Fruit fly (Drosophila melanogaster) whole organism, embryonic: ENCODE measurements around the gene CG32554.

Experiments used
- Abd-B ChIP-seq: fragments of 200-800 bp; sonication (Bioruptor generic); optimal IDR thresholded peaks from 2 replicates; lab custom pipeline; 2018; ENCODE audit warnings: missing biosample characterization, mild to moderate bottlenecking, missing genetic modification characterization, moderate library complexity
- CG10147 ChIP-seq: fragments of 200-800 bp; sonication (Bioruptor generic); optimal IDR thresholded peaks from 2 replicates; lab custom pipeline; 2019; ENCODE audit warnings: missing biosample characterization, mild to moderate bottlenecking, missing genetic modification characterization, moderate library complexity
- CG10366 ChIP-seq: fragments of 200-800 bp; sonication (Bioruptor generic); IDR thresholded peaks from 2 replicates; pipeline ENCODE4 v1.3.6; 2022; ENCODE audit warnings: missing biosample characterization, missing genetic modification characterization
- CG10959 ChIP-seq: fragments of 200-800 bp; sonication (Bioruptor generic); IDR thresholded peaks from 2 replicates; pipeline ENCODE4 v1.3.6; 2022; ENCODE audit warnings: missing biosample characterization, missing genetic modification characterization
- CG10979 ChIP-seq: fragments of 200-800 bp; sonication (Bioruptor generic); optimal IDR thresholded peaks from 2 replicates; lab custom pipeline; 2018; ENCODE audit warnings: missing biosample characterization, mild to moderate bottlenecking, missing genetic modification characterization, moderate library complexity
- CG11695 ChIP-seq: fragments of 200-800 bp; sonication (Bioruptor generic); IDR thresholded peaks from 3 replicates; pipeline ENCODE4 v1.3.6; 2022; ENCODE audit warnings: missing biosample characterization, missing genetic modification characterization
- CG13775 ChIP-seq: fragments of 200-800 bp; sonication (Bioruptor generic); optimal IDR thresholded peaks from 3 replicates; lab custom pipeline; 2017; ENCODE audit warnings: missing biosample characterization, mild to moderate bottlenecking, missing genetic modification characterization
- CG15073 ChIP-seq: fragments of 200-800 bp; sonication (Bioruptor generic); optimal IDR thresholded peaks from 2 replicates; lab custom pipeline; 2016; ENCODE audit warnings: missing biosample characterization, missing genetic modification characterization
- CG17328 ChIP-seq: fragments of 200-800 bp; sonication (Bioruptor generic); IDR thresholded peaks from 2 replicates; pipeline ENCODE4 v1.3.6; 2022; ENCODE audit warnings: missing biosample characterization, missing genetic modification characterization
- CG31388 ChIP-seq: fragments of 200-800 bp; sonication (Bioruptor generic); optimal IDR thresholded peaks from 2 replicates; lab custom pipeline; 2016; ENCODE audit warnings: missing biosample characterization, missing genetic modification characterization
- CG3163 ChIP-seq: fragments of 200-800 bp; sonication (Bioruptor generic); optimal IDR thresholded peaks from 3 replicates; lab custom pipeline; 2016; ENCODE audit warnings: missing biosample characterization, missing genetic modification characterization
- CG6683 ChIP-seq: fragments of 200-800 bp; sonication (Bioruptor generic); optimal IDR thresholded peaks from 2 replicates; lab custom pipeline; 2017; ENCODE audit warnings: missing biosample characterization, mild to moderate bottlenecking, missing genetic modification characterization, missing genetic modification reagents
- CG6791 ChIP-seq: fragments of 200-800 bp; sonication (Bioruptor generic); IDR thresholded peaks from 3 replicates; pipeline ENCODE4 v1.3.6; 2022; ENCODE audit warnings: missing biosample characterization, missing genetic modification characterization; ENCODE audit not compliant: partially characterized antibody
- CG7556 ChIP-seq: fragments of 200-800 bp; sonication (Bioruptor generic); optimal IDR thresholded peaks from 2 replicates; lab custom pipeline; 2017; ENCODE audit warnings: missing biosample characterization, mild to moderate bottlenecking, missing genetic modification characterization
- CG8089 ChIP-seq: fragments of 200-800 bp; sonication (Bioruptor generic); optimal IDR thresholded peaks from 3 replicates; lab custom pipeline; 2016; ENCODE audit warnings: missing biosample characterization, missing genetic modification characterization
- CG8359 ChIP-seq: fragments of 200-800 bp; sonication (Bioruptor generic); optimal IDR thresholded peaks from 2 replicates; lab custom pipeline; 2017; ENCODE audit warnings: missing biosample characterization, mild to moderate bottlenecking, missing genetic modification characterization, borderline replicate concordance
- D ChIP-seq, 2 experiments: fragments of 200-800 bp in 1 of 2; fragments of >200 bp in 1 of 2; sonication (Bioruptor generic) in 1 of 2; optimal IDR thresholded peaks; 2 replicates in 1 of 2; 3 replicates in 1 of 2; lab custom pipeline; 2017; ENCODE audit warnings: mild to moderate bottlenecking in 1 of 2, missing biosample characterization in 1 of 2, missing genetic modification characterization in 1 of 2, missing genetic modification reagents in 1 of 2
- ERR ChIP-seq: fragments of 200-800 bp; sonication (Bioruptor generic); optimal IDR thresholded peaks from 2 replicates; lab custom pipeline; 2016; ENCODE audit warnings: missing biosample characterization, missing genetic modification characterization
- Fer2 ChIP-seq: fragments of 200-800 bp; sonication (Bioruptor generic); optimal IDR thresholded peaks from 2 replicates; lab custom pipeline; 2018; ENCODE audit warnings: missing biosample characterization, mild to moderate bottlenecking, missing genetic modification characterization, moderate library complexity
- Fer3 ChIP-seq: fragments of 200-800 bp; sonication (Bioruptor generic); optimal IDR thresholded peaks from 2 replicates; lab custom pipeline; 2018; ENCODE audit warnings: missing biosample characterization, mild to moderate bottlenecking, missing genetic modification characterization, moderate library complexity
- HLH3B ChIP-seq: fragments of 200-800 bp; sonication (Bioruptor generic); IDR thresholded peaks from 2 replicates; pipeline ENCODE4 v1.3.6; 2022; ENCODE audit warnings: missing biosample characterization, missing genetic modification characterization
- NK7.1 ChIP-seq: fragments of 200-800 bp; sonication (Bioruptor generic); optimal IDR thresholded peaks from 3 replicates; lab custom pipeline; 2016; ENCODE audit warnings: missing biosample characterization, missing genetic modification characterization
- Sry-β ChIP-seq: fragments of 200-800 bp; sonication (Bioruptor generic); optimal IDR thresholded peaks from 2 replicates; lab custom pipeline; 2018; ENCODE audit warnings: missing biosample characterization, mild to moderate bottlenecking, missing genetic modification characterization, moderate library complexity
- Usf ChIP-seq: fragments of 200-800 bp; sonication (Bioruptor generic); optimal IDR thresholded peaks from 2 replicates; lab custom pipeline; 2017; ENCODE audit warnings: missing genotype, missing biosample characterization, missing genetic modification characterization
- ac ChIP-seq: fragments of 200-800 bp; sonication (Bioruptor generic); optimal IDR thresholded peaks from 3 replicates; lab custom pipeline; 2017; ENCODE audit warnings: missing biosample characterization, mild to moderate bottlenecking, missing genetic modification characterization
- al ChIP-seq: fragments of 200-800 bp; sonication (Bioruptor generic); IDR thresholded peaks from 2 replicates; pipeline ENCODE4 v1.3.6; 2022; ENCODE audit warnings: missing biosample characterization, missing genetic modification characterization
- amos ChIP-seq: fragments of 200-800 bp; sonication (Bioruptor generic); IDR thresholded peaks from 2 replicates; pipeline ENCODE4 v1.3.6; 2022; ENCODE audit warnings: missing biosample characterization, missing genetic modification characterization; ENCODE audit not compliant: partially characterized antibody
- ase ChIP-seq: fragments of 200-800 bp; sonication (Bioruptor generic); IDR thresholded peaks from 3 replicates; pipeline ENCODE4 v1.3.6; 2022; ENCODE audit warnings: missing biosample characterization, missing genetic modification characterization
- az2 ChIP-seq: fragments of 200-800 bp; sonication (Bioruptor generic); optimal IDR thresholded peaks from 3 replicates; lab custom pipeline; 2016; ENCODE audit warnings: missing biosample characterization, missing genetic modification characterization
- br ChIP-seq: fragments of >200 bp; optimal IDR thresholded peaks from 2 replicates; lab custom pipeline; 2017
- chm ChIP-seq: fragments of 200-800 bp; sonication (Bioruptor generic); IDR thresholded peaks from 2 replicates; pipeline ENCODE4 v1.3.6; 2022; ENCODE audit warnings: missing biosample characterization, missing genetic modification characterization
- corto ChIP-seq: fragments of 200-800 bp; sonication (Bioruptor generic); optimal IDR thresholded peaks from 2 replicates; lab custom pipeline; 2016; ENCODE audit warnings: missing biosample characterization, mild to moderate bottlenecking, missing genetic modification characterization, moderate library complexity
- cwo ChIP-seq: fragments of 200-800 bp; sonication (Bioruptor generic); optimal IDR thresholded peaks from 3 replicates; lab custom pipeline; 2017; ENCODE audit warnings: missing biosample characterization, missing genetic modification characterization, mild to moderate bottlenecking, moderate library complexity, missing genetic modification reagents
- exex ChIP-seq: fragments of 200-800 bp; sonication (Bioruptor generic); optimal IDR thresholded peaks from 4 replicates; lab custom pipeline; 2018; ENCODE audit warnings: missing biosample characterization, mild to moderate bottlenecking, missing genetic modification characterization, moderate library complexity
- gcm2 ChIP-seq: fragments of 200-800 bp; sonication (Bioruptor generic); optimal IDR thresholded peaks from 2 replicates; lab custom pipeline; 2016; ENCODE audit warnings: missing biosample characterization, missing genetic modification characterization
- inv ChIP-seq: fragments of 200-800 bp; sonication (Bioruptor generic); IDR thresholded peaks from 2 replicates; pipeline ENCODE4 v1.3.6; 2022; ENCODE audit warnings: missing biosample characterization, missing genetic modification characterization; ENCODE audit not compliant: partially characterized antibody
- jigr1 ChIP-seq: fragments of 200-800 bp; sonication (Bioruptor generic); IDR thresholded peaks from 3 replicates; pipeline ENCODE4 v1.3.6; 2022; ENCODE audit warnings: missing biosample characterization, missing genetic modification characterization
- lov ChIP-seq, 2 experiments: fragments of 200-800 bp in 1 of 2; fragments of >200 bp in 1 of 2; sonication (Bioruptor generic) in 1 of 2; IDR thresholded peaks in 1 of 2; optimal IDR thresholded peaks in 1 of 2; 2 replicates in 1 of 2; 3 replicates in 1 of 2; pipeline versions ENCODE4 v1.3.6 to Lab custom; 2017 to 2022; ENCODE audit warnings: missing biosample characterization in 1 of 2, missing genetic modification characterization in 1 of 2
- luna ChIP-seq: fragments of 200-800 bp; sonication (Bioruptor generic); optimal IDR thresholded peaks from 2 replicates; lab custom pipeline; 2016; ENCODE audit warnings: missing biosample characterization, missing genetic modification characterization
- pfk ChIP-seq: fragments of 200-800 bp; sonication (Bioruptor generic); optimal IDR thresholded peaks from 2 replicates; lab custom pipeline; 2018; ENCODE audit warnings: missing biosample characterization, mild to moderate bottlenecking, missing genetic modification characterization, moderate library complexity
- pho ChIP-seq: fragments of 200-800 bp; sonication (Bioruptor generic); optimal IDR thresholded peaks from 2 replicates; lab custom pipeline; 2016; ENCODE audit warnings: missing biosample characterization, missing genetic modification characterization
- salm ChIP-seq: fragments of 200-800 bp; sonication (Bioruptor generic); optimal IDR thresholded peaks from 2 replicates; lab custom pipeline; 2018; ENCODE audit warnings: missing biosample characterization, mild to moderate bottlenecking, missing genetic modification characterization
- scrt ChIP-seq: fragments of 200-800 bp; sonication (Bioruptor generic); optimal IDR thresholded peaks from 2 replicates; lab custom pipeline; 2018; ENCODE audit warnings: missing biosample characterization, mild to moderate bottlenecking, missing genetic modification characterization, moderate library complexity
- so ChIP-seq: fragments of 200-800 bp; sonication (Bioruptor generic); IDR thresholded peaks from 3 replicates; pipeline ENCODE4 v1.3.6; 2022; ENCODE audit warnings: missing biosample characterization, missing genetic modification characterization
- sqz ChIP-seq: fragments of 200-800 bp; sonication (Bioruptor generic); optimal IDR thresholded peaks from 3 replicates; lab custom pipeline; 2018; ENCODE audit warnings: missing biosample characterization, mild to moderate bottlenecking, missing genetic modification characterization
- stc ChIP-seq: fragments of 200-800 bp; sonication (Bioruptor generic); IDR thresholded peaks from 2 replicates; pipeline ENCODE4 v1.3.6; 2022; ENCODE audit warnings: missing biosample characterization, missing genetic modification characterization
- sug ChIP-seq: fragments of 200-800 bp; optimal IDR thresholded peaks from 2 replicates; lab custom pipeline; 2019; ENCODE audit warnings: missing biosample characterization, mild to moderate bottlenecking, missing genetic modification characterization, moderate library complexity
- tio ChIP-seq: fragments of 200-800 bp; sonication (Bioruptor generic); optimal IDR thresholded peaks from 2 replicates; lab custom pipeline; 2017; ENCODE audit warnings: missing biosample characterization, missing genetic modification characterization, inconsistent platforms
- vvl ChIP-seq: fragments of 200-800 bp; sonication (Bioruptor generic); IDR thresholded peaks from 2 replicates; pipeline ENCODE4 v1.3.6; 2022; ENCODE audit warnings: missing biosample characterization, missing genetic modification characterization
- zfh1 ChIP-seq: fragments of 200-800 bp; sonication (Bioruptor generic); IDR thresholded peaks from 3 replicates; pipeline ENCODE4 v1.3.6; 2022; ENCODE audit warnings: missing biosample characterization, missing genetic modification characterization

CG32554 gene

dm6 chrX:17844623-17845022, 7.9 kb downstream of the CG32554 start, which contains the start of the genes CG8142 and Ucp4A (continued):
- TF ChIP-seq CG10979 (peak; percentile 90), Sry-β (GFP tag; lab: Kevin White, UChicago) (no peak), exex (tag; lab: Kevin White, UChicago) (peak; percentile 64), inv (GFP tag; lab: Robert Waterston, UW) (no peak), luna (GFP tag; lab: Kevin White, UChicago) (no peak), pho (GFP tag; lab: Kevin White, UChicago) (peak; percentile 40), CG31388 (GFP tag; lab: Kevin White, UChicago) (peak; percentile 83), HLH3B (GFP tag; lab: Robert Waterston, UW) (peak; percentile 95), lov (optimal IDR thresholded peaks at IDR 0.05; lab: Kevin White, UChicago) (no peak), lov (GFP tag; IDR thresholded peaks at IDR 0.05; lab: Robert Waterston, UW) (peak; percentile 78; the same call in 1 of the 3 replicates), al (peak; percentile 93), ase (GFP tag; lab: Robert Waterston, UW) (peak; percentile 93), scrt (peak; percentile 82), CG7556 (GFP tag; lab: Kevin White, UChicago) (peak; percentile 87), NK7.1 (no peak), ERR (GFP tag; lab: Kevin White, UChicago) (no peak), CG6791 (no peak), CG10366 (GFP tag; lab: Robert Waterston, UW) (peak; percentile 96), CG8089 (GFP tag; lab: Kevin White, UChicago) (peak; percentile 30), cwo (peak; percentile 81), CG15073 (GFP tag; lab: Kevin White, UChicago) (peak; percentile 53), Fer2 (tag; lab: Kevin White, UChicago) (peak; percentile 88), zfh1 (GFP tag; lab: Robert Waterston, UW) (peak; percentile 96), so (GFP tag; lab: Robert Waterston, UW) (peak; percentile 91), sug (tag; lab: Kevin White, UChicago) (peak; percentile 90), CG3163 (no peak), Fer3 (peak; percentile 92), salm (tag; lab: Kevin White, UChicago) (peak; percentile 61), sqz (GFP tag; lab: Kevin White, UChicago) (peak; percentile 90), az2 (GFP tag; lab: Kevin White, UChicago) (peak; percentile 90), CG11695 (peak; percentile 94), Abd-B (GFP tag; lab: Kevin White, UChicago) (peak; percentile 95), D (optimal IDR thresholded peaks at IDR 0.05; lab: Kevin White, UChicago) (no peak), D (GFP tag; optimal IDR thresholded peaks at IDR 0.05; lab: Kevin White, UChicago) (peak; percentile 89), amos (peak; percentile 17; the same call in 1 of the 2 replicates), vvl (GFP tag; lab: Robert Waterston, UW) (peak; percentile 97), CG6683 (GFP tag; lab: Kevin White, UChicago) (peak; percentile 81), tio (GFP tag; lab: Kevin White, UChicago) (peak; percentile 91), br (lab: Kevin White, UChicago) (no peak), CG8359 (GFP tag; lab: Kevin White, UChicago) (peak; percentile 53), stc (GFP tag; lab: Robert Waterston, UW) (peak; percentile 94), CG10147 (GFP tag; lab: Kevin White, UChicago) (peak; percentile 79), Usf (GFP tag; lab: Kevin White, UChicago) (peak; percentile 83), pfk (GFP tag; lab: Kevin White, UChicago) (peak; percentile 19), CG13775 (GFP tag; lab: Kevin White, UChicago) (peak; percentile 94), chm (GFP tag; lab: Robert Waterston, UW) (peak; percentile 83), jigr1 (GFP tag; lab: Robert Waterston, UW) (peak; percentile 93), ac (GFP tag; lab: Kevin White, UChicago) (peak; percentile 18), CG10959 (GFP tag; lab: Robert Waterston, UW) (peak; percentile 89), corto (GFP tag; lab: Kevin White, UChicago) (no peak), gcm2 (GFP tag; lab: Kevin White, UChicago) (peak; percentile 47), CG17328 (GFP tag; lab: Robert Waterston, UW) (peak; percentile 96)
